Worm (Caenorhabditis elegans): ENCODE results near the gene zfp-1.

The zfp-1 gene

DNA sequence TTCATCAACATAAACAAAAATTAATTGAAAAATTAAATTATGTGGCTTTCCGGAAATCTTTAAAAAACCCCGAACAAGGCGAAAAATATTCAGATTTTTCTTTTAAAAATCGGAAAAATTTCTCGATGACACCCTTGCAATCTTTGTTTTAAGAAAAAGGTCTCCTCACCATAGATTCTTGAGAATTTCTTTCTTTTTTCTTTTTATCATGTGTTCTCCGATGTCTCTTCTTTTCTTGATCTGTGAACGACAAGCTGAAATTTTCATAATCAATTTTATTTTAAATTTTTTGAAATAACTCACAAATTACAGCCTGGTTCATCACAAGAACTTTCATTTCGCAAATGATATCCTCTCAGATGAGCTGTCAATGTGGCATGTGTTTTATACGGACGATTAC, at the start of gene zfp-1, which contains the start of gene F54F2.14:
Gene zfp-1, plus strand, starts transcription at position 301 of the 400 bp plus-strand sequence.
Gene F54F2.14, plus strand, starts transcription at position 312 of the 400 bp plus-strand sequence.
- TF ChIP-seq him-1 (tag; optimal IDR thresholded peaks at IDR 0.05) (no peak), dao-5 (tag; optimal IDR thresholded peaks at IDR 0.05) (no peak), W03F9.2 (tag; optimal IDR thresholded peaks at IDR 0.05) (no peak)

DNA sequence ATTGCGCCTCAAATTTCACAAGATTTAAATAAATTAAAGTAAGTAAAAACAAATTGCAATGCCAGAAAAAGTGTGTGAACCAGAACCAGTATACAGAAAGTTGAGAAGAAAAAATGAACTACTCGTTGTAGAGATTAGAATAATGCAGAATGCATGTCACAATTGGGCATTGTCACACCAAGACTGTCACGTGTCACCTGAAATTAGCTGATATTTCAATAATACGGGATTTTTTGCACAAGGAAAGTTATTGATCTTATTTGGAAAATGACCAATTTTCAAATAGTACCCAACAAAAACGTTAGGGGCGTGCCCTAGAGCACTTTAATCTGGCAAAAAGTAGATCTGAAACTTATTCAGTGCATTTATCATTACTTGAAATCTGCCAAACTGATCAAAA, 49.4 kb upstream of the zfp-1 start:
- TF ChIP-seq dao-5 (tag; optimal IDR thresholded peaks at IDR 0.05) (no peak), him-1 (tag; optimal IDR thresholded peaks at IDR 0.05) (no peak), W03F9.2 (tag; optimal IDR thresholded peaks at IDR 0.05) (no peak)

DNA sequence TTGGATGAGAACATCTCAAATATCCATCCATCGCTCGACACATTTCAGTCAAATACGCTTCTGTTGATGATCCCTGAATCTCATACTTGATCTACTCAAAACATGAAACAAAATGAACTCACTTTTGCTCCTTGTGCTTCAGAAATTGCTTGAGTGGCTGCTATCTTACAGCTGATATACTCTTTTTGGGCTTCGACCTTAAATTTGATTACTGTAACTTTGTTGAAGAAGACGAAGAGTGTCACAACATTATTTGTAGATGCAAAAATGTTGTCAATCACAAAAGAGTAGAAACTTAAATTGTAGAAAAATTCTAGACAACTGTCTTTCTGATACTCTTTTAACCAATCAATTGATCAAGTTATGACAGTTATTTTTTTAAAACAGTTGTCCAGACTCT, 48.8 kb upstream of the zfp-1 start:
- no peak for TF ChIP-seq W03F9.2 (tag; optimal IDR thresholded peaks at IDR 0.05)
- no peak for TF ChIP-seq dao-5 (tag; optimal IDR thresholded peaks at IDR 0.05)
- TF ChIP-seq him-1 (tag; optimal IDR thresholded peaks at IDR 0.05), result no peak

DNA sequence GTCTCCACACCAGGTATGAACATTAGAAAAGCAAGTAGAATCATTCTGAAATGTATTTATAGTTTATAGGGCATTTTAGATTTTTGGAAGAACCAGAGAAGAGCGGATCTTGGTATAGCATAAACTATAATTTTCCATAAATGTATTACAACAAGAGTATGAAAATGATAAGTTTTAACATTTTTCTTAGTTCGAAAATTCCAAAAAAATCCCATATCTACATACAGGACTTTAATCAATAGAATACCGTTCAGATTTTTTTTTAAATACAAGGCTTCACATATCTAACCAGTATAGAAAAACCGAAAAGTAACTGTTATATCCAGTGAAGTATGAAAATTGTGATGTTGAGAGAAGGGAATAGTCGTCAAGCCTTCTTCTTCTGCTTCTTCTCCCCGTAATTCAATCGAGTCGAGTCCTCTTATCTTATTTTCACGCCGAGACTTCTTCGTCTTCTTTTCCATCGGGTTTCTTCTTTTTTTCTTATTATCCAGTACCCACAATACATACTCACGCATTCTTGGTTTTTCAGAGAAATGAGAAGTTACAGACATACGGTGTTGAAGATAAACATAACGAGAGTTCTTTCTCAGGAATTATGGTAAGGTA, 47.4 kb upstream of the zfp-1 start, which contains the start of gene ZK370.6:
Gene ZK370.6, minus strand, starts transcription at position 51 of the 609 bp plus-strand sequence.
- TF ChIP-seq W03F9.2 (tag; optimal IDR thresholded peaks at IDR 0.05) (no peak), dao-5 (tag; optimal IDR thresholded peaks at IDR 0.05) (no peak), him-1 (tag; optimal IDR thresholded peaks at IDR 0.05) (no peak)

DNA sequence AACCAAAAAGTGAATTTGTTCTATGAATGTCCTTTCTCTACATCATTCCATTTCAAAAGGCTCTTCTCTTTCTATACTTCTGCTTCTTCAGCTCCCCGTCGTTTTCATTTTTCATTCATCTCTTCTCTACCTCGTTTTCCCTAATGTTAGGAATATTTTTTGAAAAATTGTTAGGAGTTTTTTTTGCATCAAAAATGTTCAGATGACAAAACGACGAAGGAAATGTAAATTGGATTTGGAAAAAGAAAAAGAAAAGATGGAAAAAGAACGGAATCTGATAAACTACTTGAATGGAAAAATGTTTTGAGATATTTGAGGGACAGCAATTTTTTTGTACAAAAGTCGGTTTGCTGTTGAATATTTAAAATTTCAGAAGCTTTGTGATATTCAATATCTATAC, 46.6 kb upstream of the zfp-1 start:
- TF ChIP-seq him-1 (tag; optimal IDR thresholded peaks at IDR 0.05) (no peak), W03F9.2 (tag; optimal IDR thresholded peaks at IDR 0.05) (no peak), dao-5 (tag; optimal IDR thresholded peaks at IDR 0.05) (no peak)

DNA sequence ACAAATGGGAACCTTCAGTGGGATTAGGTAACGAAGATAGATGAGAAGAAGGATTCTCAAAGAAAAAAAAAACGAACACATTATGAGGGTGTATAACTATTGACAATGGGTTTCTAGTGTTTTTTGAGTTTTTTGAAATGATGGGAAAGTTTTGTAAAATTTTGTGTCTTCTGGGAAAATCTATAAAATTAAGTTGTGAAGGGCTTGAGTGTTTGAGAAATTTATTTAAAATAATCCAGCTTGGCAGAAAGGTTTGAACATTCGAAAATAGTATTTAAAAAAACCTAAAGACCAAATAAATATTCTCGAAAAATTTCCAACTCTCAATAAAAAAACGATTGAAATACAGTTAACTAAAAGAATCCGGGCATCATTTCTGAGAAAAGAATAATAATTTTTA, 46.1 kb upstream of the zfp-1 start:
- TF ChIP-seq dao-5 (tag; optimal IDR thresholded peaks at IDR 0.05), result no peak

DNA sequence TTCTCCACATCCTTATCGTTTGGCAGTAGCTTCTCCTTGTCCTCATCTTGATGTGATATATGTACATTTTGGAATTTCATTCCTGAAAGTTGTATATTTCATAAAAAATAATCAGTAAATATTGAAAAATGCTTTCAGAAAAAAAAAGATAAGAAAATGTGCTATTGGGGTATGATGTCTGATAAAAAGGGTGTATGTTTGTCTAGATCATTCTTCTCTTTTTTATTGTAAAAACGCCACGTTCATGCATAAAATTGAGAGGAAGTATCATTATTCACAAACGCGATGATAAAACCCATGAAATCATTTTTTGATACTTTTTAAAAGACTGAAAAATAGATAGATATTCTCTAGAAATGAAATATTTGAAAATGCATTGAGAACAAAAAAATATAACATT, 42.7 kb upstream of the zfp-1 start:
- no peak for TF ChIP-seq dao-5 (tag; optimal IDR thresholded peaks at IDR 0.05)
- no peak for TF ChIP-seq W03F9.2 (tag; optimal IDR thresholded peaks at IDR 0.05)
- no peak for TF ChIP-seq him-1 (tag; optimal IDR thresholded peaks at IDR 0.05)

DNA sequence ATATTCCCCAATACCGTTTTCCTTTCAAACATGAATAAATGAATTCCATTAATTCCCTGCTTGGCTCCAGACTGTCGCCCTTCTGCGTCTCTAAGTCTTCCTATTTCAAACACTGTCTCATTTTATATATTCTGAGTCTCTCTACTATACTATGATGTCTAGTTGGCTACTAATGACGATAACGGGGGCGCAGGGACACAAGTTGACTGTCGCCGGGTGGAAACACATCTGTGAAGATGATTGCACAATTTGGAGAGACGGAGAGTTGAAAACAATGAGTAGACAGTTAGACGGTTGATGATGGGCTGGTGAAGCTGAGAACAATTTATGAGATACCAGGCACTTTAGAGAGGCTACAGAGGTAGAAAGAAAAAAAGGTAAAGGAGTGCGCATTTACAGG, 41.8 kb upstream of the zfp-1 start, which contains the start of gene sma-2:
Gene sma-2, plus strand, starts transcription at position 194 of the 400 bp plus-strand sequence.
- no peak for TF ChIP-seq him-1 (tag; optimal IDR thresholded peaks at IDR 0.05)
- TF ChIP-seq dao-5 (tag; optimal IDR thresholded peaks at IDR 0.05), result no peak
- TF ChIP-seq W03F9.2 (tag; optimal IDR thresholded peaks at IDR 0.05), result no peak

DNA sequence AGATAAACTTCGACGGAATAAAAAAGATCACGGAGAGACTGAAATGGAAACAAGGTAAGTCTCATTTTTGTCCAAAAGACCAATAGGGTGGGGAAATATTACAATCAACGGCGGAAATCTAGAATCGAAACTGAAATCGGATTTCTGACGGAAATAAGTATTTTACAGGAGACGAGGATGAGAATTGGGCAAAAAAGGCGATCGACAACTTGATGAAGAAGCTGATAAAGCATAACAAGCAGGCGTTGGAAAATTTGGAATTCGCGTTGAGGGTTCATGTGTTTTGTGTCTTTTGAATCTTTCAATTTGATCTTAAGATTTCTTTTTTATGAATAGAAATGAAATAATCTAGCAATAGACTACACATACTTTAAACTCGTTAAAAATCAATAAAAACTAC, 40.7 kb upstream of the zfp-1 start, which contains the start of gene ugtp-1:
Gene ugtp-1, minus strand, starts transcription at position 101 of the 400 bp plus-strand sequence.
- no peak for TF ChIP-seq dao-5 (tag; optimal IDR thresholded peaks at IDR 0.05)
- TF ChIP-seq him-1 (tag; optimal IDR thresholded peaks at IDR 0.05), result no peak
- no peak for TF ChIP-seq W03F9.2 (tag; optimal IDR thresholded peaks at IDR 0.05)

DNA sequence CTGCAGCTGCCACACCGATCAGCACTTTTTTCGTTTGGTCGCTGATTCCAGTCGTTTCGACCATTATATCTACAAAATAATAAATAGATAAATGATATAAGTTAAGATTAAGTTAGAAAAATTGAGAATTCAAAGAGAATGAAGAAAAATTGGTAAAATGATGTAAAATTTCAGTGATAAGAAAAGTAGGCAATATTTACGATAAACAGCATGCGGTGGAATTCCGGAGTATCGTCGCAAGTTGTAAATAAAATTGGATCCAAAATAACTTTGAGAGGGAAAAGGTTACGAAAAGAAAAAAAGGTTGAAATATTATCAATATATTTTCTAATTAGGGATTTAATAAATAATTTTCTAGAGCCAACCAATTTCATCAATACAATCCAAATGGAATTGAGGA, 36.7 kb upstream of the zfp-1 start, which contains the start of gene tomm-70:
Gene tomm-70, minus strand, starts transcription at position 69 of the 400 bp plus-strand sequence.
- TF ChIP-seq him-1 (tag; optimal IDR thresholded peaks at IDR 0.05) (no peak), dao-5 (tag; optimal IDR thresholded peaks at IDR 0.05) (no peak), W03F9.2 (tag; optimal IDR thresholded peaks at IDR 0.05) (no peak)

DNA sequence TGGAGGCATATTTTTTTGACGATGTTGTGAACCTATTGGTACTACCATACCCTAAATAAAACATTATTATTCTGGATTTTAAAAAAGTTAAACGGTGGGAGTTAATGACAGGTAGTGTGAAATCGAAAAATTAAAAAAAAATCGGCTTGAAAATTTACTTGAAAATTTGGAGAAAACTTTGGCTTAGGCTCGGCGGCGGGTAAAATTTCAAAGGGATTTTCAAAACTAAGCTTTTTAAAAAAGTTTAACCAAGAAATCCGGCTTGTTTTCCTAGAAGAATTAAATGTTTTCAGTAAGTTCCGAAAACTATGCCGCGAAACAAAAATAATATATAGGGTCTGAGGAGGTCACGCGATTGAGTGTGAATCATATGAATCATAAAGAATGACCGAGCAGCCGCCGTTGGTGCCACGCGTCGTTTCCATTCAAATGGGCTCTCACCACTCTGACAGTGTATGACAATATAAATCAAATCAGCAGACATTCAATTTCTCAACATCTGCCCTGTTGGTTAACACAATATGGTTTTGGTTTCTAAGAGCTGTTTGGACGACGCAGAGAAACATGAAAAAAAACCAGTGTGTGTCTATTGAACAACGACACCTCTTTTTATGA, 30.2 kb upstream of the zfp-1 start, which contains the start of gene aak-1:
Gene aak-1, minus strand, starts transcription at position 51 of the 615 bp plus-strand sequence.
- TF ChIP-seq him-1 (tag; optimal IDR thresholded peaks at IDR 0.05) (no peak), W03F9.2 (tag; optimal IDR thresholded peaks at IDR 0.05) (no peak), dao-5 (tag; optimal IDR thresholded peaks at IDR 0.05) (no peak)

DNA sequence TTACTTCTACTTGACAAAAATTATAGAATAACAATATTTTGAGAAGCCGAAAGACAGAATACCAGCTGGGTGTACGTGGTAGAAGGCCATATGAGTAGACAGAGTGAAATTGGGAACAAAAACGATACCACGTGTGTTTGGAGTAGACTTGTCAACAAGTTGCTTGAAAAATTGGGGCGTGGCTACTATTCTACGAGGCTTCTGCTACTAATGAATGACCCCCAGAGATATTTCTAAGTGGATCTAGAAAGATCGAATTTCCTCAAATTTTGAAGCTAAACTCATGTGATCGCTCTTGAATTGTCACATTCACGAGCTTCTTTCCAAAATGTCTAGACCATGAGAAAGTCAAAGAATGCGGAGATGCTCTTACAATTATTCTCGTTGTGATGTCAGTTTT, 29.3 kb upstream of the zfp-1 start:
- TF ChIP-seq dao-5 (tag; optimal IDR thresholded peaks at IDR 0.05) (no peak), W03F9.2 (tag; optimal IDR thresholded peaks at IDR 0.05) (no peak), him-1 (tag; optimal IDR thresholded peaks at IDR 0.05) (no peak)

DNA sequence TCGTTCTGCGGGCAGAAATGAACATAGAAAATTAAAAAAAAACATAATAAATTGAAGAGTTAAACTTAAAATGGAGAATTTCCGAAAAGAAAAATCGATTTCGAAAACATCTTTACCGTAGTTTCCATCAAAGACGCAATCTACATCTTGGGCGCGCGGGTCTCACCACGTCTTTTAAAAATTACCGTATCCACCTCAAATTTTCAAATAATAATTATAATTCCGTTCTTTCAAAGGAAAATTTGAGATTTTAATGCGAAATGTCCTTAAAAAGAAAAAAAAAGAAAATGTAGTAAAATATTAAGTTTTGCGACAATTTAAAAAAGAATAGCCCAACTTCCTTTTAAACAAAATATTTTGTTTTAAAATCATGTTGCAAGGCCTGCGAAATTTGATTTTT, 28.2 kb upstream of the zfp-1 start:
- TF ChIP-seq him-1 (tag; optimal IDR thresholded peaks at IDR 0.05), result no peak
- no peak for TF ChIP-seq dao-5 (tag; optimal IDR thresholded peaks at IDR 0.05)
- TF ChIP-seq W03F9.2 (tag; optimal IDR thresholded peaks at IDR 0.05), result no peak

DNA sequence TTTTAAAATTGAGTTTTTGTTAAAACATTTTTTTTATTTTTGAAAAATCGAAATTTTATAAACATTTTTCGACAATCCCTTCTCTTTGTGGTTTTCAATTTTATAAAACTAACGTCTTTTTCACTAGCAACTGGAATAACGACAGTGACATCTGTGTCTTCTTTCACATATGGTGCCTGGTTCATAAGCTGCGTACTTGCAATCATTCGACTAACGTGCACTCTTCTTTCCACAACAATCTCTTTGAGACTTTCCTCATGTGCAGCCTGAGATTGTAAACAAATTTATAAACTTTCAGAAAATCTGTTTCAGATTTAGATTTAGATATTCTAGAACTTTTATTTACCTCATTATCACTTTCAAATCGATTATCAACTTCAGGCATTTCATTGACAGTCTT, 26.3 kb upstream of the zfp-1 start:
- TF ChIP-seq him-1 (tag; optimal IDR thresholded peaks at IDR 0.05) (no peak), dao-5 (tag; optimal IDR thresholded peaks at IDR 0.05) (no peak), W03F9.2 (tag; optimal IDR thresholded peaks at IDR 0.05) (no peak)
